Worm (Caenorhabditis elegans): ENCODE results near the gene rdl-1.

ce11 chrIV:7760117-7760516 is 9.9 kb downstream of the rdl-1 start, which contains the start of gene del-7:
- TF ChIP-seq him-1 (tag; optimal IDR thresholded peaks at IDR 0.05) (no peak), dao-5 (tag; optimal IDR thresholded peaks at IDR 0.05) (no peak)

All from whole organism, L4/young adult.